Worm (Caenorhabditis elegans) whole organism, young adult: ENCODE data around the gene smk-1.

Source experiments
- F22D6.2 ChIP-seq: sonication (generic microtip); optimal IDR thresholded peaks from 2 replicates; lab custom pipeline; 2016; ENCODE audit warnings: mild to moderate bottlenecking, missing genetic modification characterization, missing compliant biosample characterization
- F57C9.4 ChIP-seq: sonication (generic microtip); optimal IDR thresholded peaks from 2 replicates; lab custom pipeline; 2017; ENCODE audit warnings: mild to moderate bottlenecking, missing genetic modification characterization, missing compliant biosample characterization
- K12H6.12 ChIP-seq: fragments of 200-800 bp; sonication (Bioruptor generic); optimal IDR thresholded peaks from 2 replicates; lab custom pipeline; 2018; ENCODE audit warnings: mild to moderate bottlenecking, missing genetic modification characterization, missing compliant biosample characterization
- T26A5.8 ChIP-seq: sonication (generic microtip); optimal IDR thresholded peaks from 2 replicates; lab custom pipeline; 2016; ENCODE audit warnings: missing genetic modification characterization, missing compliant biosample characterization
- Y67H2A.10 ChIP-seq: fragments of 200-800 bp; sonication (Bioruptor generic); conservative IDR thresholded peaks from 2 replicates; pipeline ENCODE4 v1.3.6; 2022; ENCODE audit warnings: missing genetic modification reagents, missing genetic modification characterization, missing compliant biosample characterization
- attf-3 ChIP-seq: fragments of 200-800 bp; sonication (Bioruptor generic); conservative IDR thresholded peaks from 2 replicates; pipeline ENCODE4 v1.3.6; 2022; ENCODE audit warnings: missing genetic modification reagents, missing genetic modification characterization, missing compliant biosample characterization
- cebp-1 ChIP-seq, 2 experiments: fragments of 200-800 bp in 1 of 2; sonication (Bioruptor generic) in 1 of 2; sonication (generic microtip) in 1 of 2; IDR thresholded peaks in 1 of 2; optimal IDR thresholded peaks in 1 of 2; 2 replicates each; pipeline versions ENCODE4 v1.3.6 to Lab custom; 2017 to 2022; ENCODE audit warnings: missing compliant biosample characterization in 2 of 2, missing genetic modification characterization in 2 of 2, mild to moderate bottlenecking in 1 of 2, missing genetic modification reagents in 1 of 2, moderate library complexity in 1 of 2
- ceh-91 ChIP-seq: fragments of 200-800 bp; sonication (Bioruptor generic); IDR thresholded peaks from 2 replicates; pipeline ENCODE4 v1.3.6; 2022; ENCODE audit warnings: missing genetic modification reagents, missing genetic modification characterization, missing compliant biosample characterization
- dox-1 ChIP-seq: fragments of 200-800 bp; sonication (Bioruptor generic); IDR thresholded peaks from 2 replicates; pipeline ENCODE4 v1.3.6; 2022; ENCODE audit warnings: missing genetic modification reagents, missing genetic modification characterization, missing compliant biosample characterization
- let-526 ChIP-seq: fragments of 200-800 bp; sonication (Bioruptor generic); IDR thresholded peaks from 2 replicates; pipeline ENCODE4 v1.3.6; 2022; ENCODE audit warnings: missing genetic modification reagents, missing genetic modification characterization, missing compliant biosample characterization
- lin-40 ChIP-seq: sonication (generic microtip); optimal IDR thresholded peaks from 2 replicates; lab custom pipeline; 2016; ENCODE audit warnings: missing genetic modification characterization, mild to moderate bottlenecking, missing compliant biosample characterization, missing genotype, missing genetic modification reagents
- mcd-1 ChIP-seq: fragments of 200-800 bp; sonication (Bioruptor generic); IDR thresholded peaks from 2 replicates; pipeline ENCODE4 v1.3.6; 2022; ENCODE audit warnings: missing genetic modification reagents, missing genetic modification characterization, missing compliant biosample characterization
- nfyb-1 ChIP-seq: fragments of 200-800 bp; sonication (Bioruptor generic); IDR thresholded peaks from 2 replicates; pipeline ENCODE4 v1.3.6; 2022; ENCODE audit warnings: missing genetic modification reagents, missing genetic modification characterization, missing compliant biosample characterization
- rec-8 ChIP-seq, 2 experiments: sonication (generic microtip); optimal IDR thresholded peaks; 2 replicates each; lab custom pipeline; 2016; ENCODE audit warnings: mild to moderate bottlenecking in 2 of 2, missing genetic modification characterization in 2 of 2, missing genetic modification reagents in 2 of 2, missing genotype in 2 of 2, missing biosample characterization in 1 of 2, missing compliant biosample characterization in 1 of 2, moderate library complexity in 1 of 2
- repo-1 ChIP-seq: sonication (generic microtip); optimal IDR thresholded peaks from 2 replicates; lab custom pipeline; 2017; ENCODE audit warnings: mild to moderate bottlenecking, missing genetic modification characterization, missing compliant biosample characterization
- rpc-1 ChIP-seq, 2 experiments: fragments of 150-350 bp in 1 of 2; sonication (generic microtip) in 1 of 2; optimal IDR thresholded peaks; 2 replicates each; lab custom pipeline; 2014 to 2018; ENCODE audit warnings: missing biosample characterization in 1 of 2, missing genetic modification characterization in 1 of 2, missing genetic modification reagents in 1 of 2, missing genotype in 1 of 2
- snpc-3.4 ChIP-seq: sonication (generic microtip); optimal IDR thresholded peaks from 2 replicates; lab custom pipeline; 2017; ENCODE audit warnings: missing genetic modification characterization, mild to moderate bottlenecking, missing compliant biosample characterization, antibody characterized with exemption, moderate library complexity, missing genotype, missing genetic modification reagents
- somi-1 ChIP-seq: fragments of 200-800 bp; sonication (Bioruptor generic); optimal IDR thresholded peaks from 2 replicates; lab custom pipeline; 2018; ENCODE audit warnings: mild to moderate bottlenecking, missing genetic modification characterization, missing compliant biosample characterization
- zfh-2 ChIP-seq: fragments of 200-800 bp; sonication (Bioruptor generic); conservative IDR thresholded peaks from 2 replicates; pipeline ENCODE4 v1.3.6; 2022; ENCODE audit warnings: missing genetic modification reagents, missing genetic modification characterization, missing compliant biosample characterization
- ztf-26 ChIP-seq: sonication (generic microtip); optimal IDR thresholded peaks from 2 replicates; lab custom pipeline; 2017; ENCODE audit warnings: missing genetic modification characterization, missing compliant biosample characterization

The smk-1 gene

DNA sequence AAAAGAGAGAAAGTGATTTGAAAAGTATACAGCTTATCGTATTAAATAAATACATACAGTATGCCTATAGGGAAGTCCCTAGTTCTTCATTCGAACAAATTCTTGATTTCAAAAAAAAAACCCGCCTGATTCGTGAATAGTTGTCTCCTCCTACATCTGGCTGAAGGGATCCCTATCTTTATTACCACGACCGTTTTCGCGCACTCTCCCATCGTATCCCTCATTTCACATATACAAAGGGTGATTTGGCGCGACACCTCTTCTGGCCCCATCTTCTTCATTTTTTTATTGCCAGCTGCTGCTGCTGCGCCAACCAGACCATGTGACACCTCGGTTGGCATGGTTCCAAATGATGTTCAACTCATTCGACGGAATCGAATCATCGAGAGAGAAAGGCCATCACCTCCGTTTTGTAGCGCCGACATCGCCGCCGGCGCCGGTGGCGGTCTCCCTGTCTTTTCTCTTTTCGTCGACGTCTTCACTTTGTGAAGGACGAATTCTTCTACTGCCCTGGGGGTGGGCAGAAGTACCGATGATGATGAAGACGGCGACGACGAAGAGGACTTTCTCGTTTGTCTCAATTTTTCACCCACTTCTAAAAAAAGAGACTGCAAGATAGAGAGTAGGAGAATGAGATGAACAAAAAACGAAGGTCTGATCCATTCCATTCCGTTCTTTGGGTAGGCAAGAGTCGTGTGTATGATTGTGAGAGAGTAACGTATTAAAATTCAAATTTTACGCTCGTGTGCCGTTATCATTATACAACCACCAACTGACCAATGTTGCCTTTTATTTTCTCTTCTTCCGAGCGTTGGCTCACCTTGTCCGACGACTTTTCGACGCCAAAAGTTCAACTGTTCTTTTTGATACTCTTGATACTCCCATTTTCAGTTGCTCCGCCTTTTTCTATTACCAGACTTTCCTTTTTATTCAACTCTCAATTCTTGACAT lies 54.7 kb downstream of the smk-1 start:
- TF ChIP-seq cebp-1 (GFP tag; IDR thresholded peaks at IDR 0.05; lab: Robert Waterston, UW) (no peak), cebp-1 (tag; optimal IDR thresholded peaks at IDR 0.05; lab: Kevin White, UChicago) (no peak), T26A5.8 (tag; lab: Kevin White, UChicago) (no peak), Y67H2A.10 (GFP tag; lab: Robert Waterston, UW) (no peak), rpc-1 (optimal IDR thresholded peaks at IDR 0.05; lab: Kevin White, UChicago) (no peak), rpc-1 (tag; optimal IDR thresholded peaks at IDR 0.05; lab: Kevin White, UChicago) (no peak), rec-8 (tag; optimal IDR thresholded peaks at IDR 0.05; lab: Kevin White, UChicago) (no peak), F22D6.2 (tag; lab: Kevin White, UChicago) (no peak), ztf-26 (tag; lab: Kevin White, UChicago) (peak; percentile 29), nfyb-1 (GFP tag; lab: Robert Waterston, UW) (0 out of 2 replicates have a peak, but pooled peaks have one; percentile 38), let-526 (GFP tag; lab: Robert Waterston, UW) (no peak), dox-1 (GFP tag; lab: Robert Waterston, UW) (no peak), F57C9.4 (tag; lab: Kevin White, UChicago) (no peak), zfh-2 (GFP tag; lab: Robert Waterston, UW) (peak; percentile 68), somi-1 (peak; percentile 40), attf-3 (GFP tag; lab: Robert Waterston, UW) (no peak), ceh-91 (no peak), lin-40 (tag; lab: Kevin White, UChicago) (peak; percentile 30), repo-1 (no peak)

DNA sequence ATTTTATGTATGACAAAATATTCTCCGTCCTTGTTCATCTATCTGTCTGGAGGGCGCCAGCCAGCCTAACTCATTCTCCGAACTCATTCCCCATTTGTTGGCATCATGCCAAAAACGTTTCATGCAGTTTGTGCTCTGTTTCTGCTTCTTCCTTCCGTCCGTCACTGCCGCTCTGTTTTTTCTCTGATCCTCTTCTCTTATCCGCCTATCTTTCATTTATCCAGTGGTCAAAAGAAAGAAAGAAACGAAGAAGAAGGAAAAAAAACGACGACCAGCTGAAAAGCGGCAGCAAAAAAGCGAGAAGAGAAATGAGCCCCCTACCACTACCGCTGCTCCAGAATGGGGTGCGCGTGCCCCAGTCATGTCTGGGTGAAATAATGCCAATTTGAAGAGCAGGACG lies 55.4 kb downstream of the smk-1 start:
- TF ChIP-seq snpc-3.4 (tag; lab: Kevin White, UChicago): no peak
- no peak for TF ChIP-seq cebp-1 (GFP tag; IDR thresholded peaks at IDR 0.05; lab: Robert Waterston, UW)
- TF ChIP-seq cebp-1 (tag; optimal IDR thresholded peaks at IDR 0.05; lab: Kevin White, UChicago): peak; percentile 17
- TF ChIP-seq mcd-1 (GFP tag; lab: Robert Waterston, UW): 0 out of 2 replicates have a peak, but pooled peaks have one; percentile 12
- peak; percentile 9 for TF ChIP-seq K12H6.12
- peak; percentile 85 for TF ChIP-seq zfh-2 (GFP tag; lab: Robert Waterston, UW)
